Worm (Caenorhabditis elegans): ENCODE results near the gene Y53C12B.7.

The Y53C12B.7 gene

ce11 chrII:9708835-9709299, 44.2 kb downstream of the Y53C12B.7 start, which contains the start of gene glt-5:
Gene glt-5, minus strand, starts transcription at chrII:9708885.
- TF ChIP-seq hnd-1 (tag; optimal IDR thresholded peaks at IDR 0.05) (no peak), hmg-4 (GFP tag; optimal IDR thresholded peaks at IDR 0.05) (no peak), ceh-36 (tag; optimal IDR thresholded peaks at IDR 0.05) (no peak)

ce11 chrII:9706207-9706606, 46.8 kb downstream of the Y53C12B.7 start, which contains the start of gene Y53C12A.3:
Gene Y53C12A.3, minus strand, starts transcription at chrII:9706240.
- peak; percentile 16 for TF ChIP-seq F13C5.2 (tag; optimal IDR thresholded peaks at IDR 0.05)
- no peak for TF ChIP-seq ets-7 (tag; optimal IDR thresholded peaks at IDR 0.05)

ce11 chrII:9704746-9705145, 48.3 kb downstream of the Y53C12B.7 start, which contains the start of gene Y53C12A.10:
Gene Y53C12A.10, minus strand, starts transcription at chrII:9704846.
- TF ChIP-seq F13C5.2 (tag; optimal IDR thresholded peaks at IDR 0.05), result no peak
- TF ChIP-seq flt-1 (GFP tag; IDR thresholded peaks at IDR 0.05), result no peak
- TF ChIP-seq hmbx-1 (tag; optimal IDR thresholded peaks at IDR 0.05), result no peak
- TF ChIP-seq tbx-11 (GFP tag; IDR thresholded peaks at IDR 0.05), result no peak
- TF ChIP-seq scrt-1 (GFP tag; IDR thresholded peaks at IDR 0.05), result no peak
- no peak for TF ChIP-seq tbx-37 (GFP tag; conservative IDR thresholded peaks at IDR 0.05)
- no peak for TF ChIP-seq ceh-13 (GFP tag; optimal IDR thresholded peaks at IDR 0.05)
- no peak for TF ChIP-seq sea-1 (GFP tag; conservative IDR thresholded peaks at IDR 0.05)
- no peak for TF ChIP-seq pes-1 (GFP tag; IDR thresholded peaks at IDR 0.05)
- TF ChIP-seq hnd-1 (tag; optimal IDR thresholded peaks at IDR 0.05), result no peak
- TF ChIP-seq B0310.2 (tag; optimal IDR thresholded peaks at IDR 0.05), result no peak
- TF ChIP-seq aly-1 (tag; optimal IDR thresholded peaks at IDR 0.05), result no peak
- no peak for TF ChIP-seq ets-7 (tag; optimal IDR thresholded peaks at IDR 0.05)
- no peak for TF ChIP-seq tra-4 (tag; optimal IDR thresholded peaks at IDR 0.05)
- TF ChIP-seq ama-1 (optimal IDR thresholded peaks at IDR 0.05), result no peak
- TF ChIP-seq hmg-4 (GFP tag; optimal IDR thresholded peaks at IDR 0.05), result no peak
- TF ChIP-seq ceh-36 (tag; optimal IDR thresholded peaks at IDR 0.05), result no peak

ce11 chrII:9703601-9704000, 49.4 kb downstream of the Y53C12B.7 start, which contains the start of gene mop-25.2:
Gene mop-25.2, minus strand, starts transcription at chrII:9703701.
- TF ChIP-seq F13C5.2 (tag; optimal IDR thresholded peaks at IDR 0.05) (no peak), ets-7 (tag; optimal IDR thresholded peaks at IDR 0.05) (no peak), ama-1 (optimal IDR thresholded peaks at IDR 0.05) (no peak), flt-1 (GFP tag; IDR thresholded peaks at IDR 0.05) (no peak), ceh-13 (GFP tag; optimal IDR thresholded peaks at IDR 0.05) (no peak), tbx-37 (GFP tag; conservative IDR thresholded peaks at IDR 0.05) (no peak), aly-1 (tag; optimal IDR thresholded peaks at IDR 0.05) (no peak)
